Worm (Caenorhabditis elegans) whole organism, early embryonic: ENCODE data around the gene C56C10.7.

Experiments used
- F13C5.2 ChIP-seq: sonication (generic microtip); optimal IDR thresholded peaks from 2 replicates; lab custom pipeline; 2017; ENCODE audit warnings: mild to moderate bottlenecking, missing genetic modification characterization, inconsistent platforms, missing compliant biosample characterization
- aly-1 ChIP-seq: sonication (generic microtip); optimal IDR thresholded peaks from 2 replicates; lab custom pipeline; 2016; ENCODE audit warnings: missing genetic modification characterization, missing compliant biosample characterization
- ama-1 ChIP-seq: fragments of 150-350 bp; optimal IDR thresholded peaks from 2 replicates; lab custom pipeline; 2014
- ceh-36 ChIP-seq: sonication (generic microtip); optimal IDR thresholded peaks from 2 replicates; lab custom pipeline; 2016; ENCODE audit warnings: missing genetic modification characterization, inconsistent platforms, missing compliant biosample characterization
- ets-7 ChIP-seq: sonication (generic microtip); optimal IDR thresholded peaks from 2 replicates; lab custom pipeline; 2016; ENCODE audit warnings: missing genotype, missing genetic modification characterization, missing compliant biosample characterization
- flt-1 ChIP-seq: fragments of 200-800 bp; sonication (Bioruptor generic); IDR thresholded peaks from 2 replicates; pipeline ENCODE4 v1.3.6; 2022; ENCODE audit warnings: missing genetic modification characterization, missing compliant biosample characterization
- hmg-4 ChIP-seq: fragments of 200-800 bp; sonication (Bioruptor generic); optimal IDR thresholded peaks from 2 replicates; lab custom pipeline; 2018; ENCODE audit warnings: mild to moderate bottlenecking, missing genetic modification characterization, missing compliant biosample characterization
- pes-1 ChIP-seq: fragments of 200-800 bp; sonication (Bioruptor generic); IDR thresholded peaks from 2 replicates; pipeline ENCODE4 v1.3.6; 2022; ENCODE audit warnings: missing genetic modification reagents, missing genetic modification characterization, missing compliant biosample characterization
- scrt-1 ChIP-seq: fragments of 200-800 bp; sonication (Bioruptor generic); IDR thresholded peaks from 2 replicates; pipeline ENCODE4 v1.3.6; 2022; ENCODE audit warnings: missing genetic modification characterization, missing compliant biosample characterization
- sea-1 ChIP-seq: fragments of 200-800 bp; sonication (Bioruptor generic); conservative IDR thresholded peaks from 2 replicates; pipeline ENCODE4 v1.3.6; 2022; ENCODE audit warnings: missing genetic modification characterization, missing compliant biosample characterization
- tbx-11 ChIP-seq: fragments of 200-800 bp; sonication (Bioruptor generic); IDR thresholded peaks from 2 replicates; pipeline ENCODE4 v1.3.6; 2022; ENCODE audit warnings: missing genetic modification characterization, missing compliant biosample characterization
- tbx-37 ChIP-seq: fragments of 200-800 bp; sonication (Bioruptor generic); conservative IDR thresholded peaks from 2 replicates; pipeline ENCODE4 v1.3.6; 2022; ENCODE audit warnings: missing genetic modification reagents, missing genetic modification characterization, missing compliant biosample characterization
- tra-4 ChIP-seq: sonication (generic microtip); optimal IDR thresholded peaks from 2 replicates; lab custom pipeline; 2017; ENCODE audit warnings: missing genetic modification characterization, missing compliant biosample characterization

ce11 chrII:6612544-6612943 is 25.2 kb upstream of the C56C10.7 start:
- TF ChIP-seq tra-4 (tag; lab: Kevin White, UChicago) (no peak), ama-1 (lab: Kevin White, UChicago) (no peak), aly-1 (tag; lab: Kevin White, UChicago) (no peak), ets-7 (tag; lab: Kevin White, UChicago) (no peak), tbx-37 (no peak), pes-1 (no peak), ceh-36 (tag; lab: Kevin White, UChicago) (no peak), F13C5.2 (tag; lab: Kevin White, UChicago) (no peak), sea-1 (GFP tag; lab: Robert Waterston, UW) (no peak), flt-1 (GFP tag; lab: Robert Waterston, UW) (no peak), scrt-1 (GFP tag; lab: Robert Waterston, UW) (no peak), tbx-11 (GFP tag; lab: Robert Waterston, UW) (no peak), hmg-4 (GFP tag; lab: Kevin White, UChicago) (no peak)
